Worm (Caenorhabditis elegans) whole organism, late embryonic: ENCODE data around the gene C23H3.2.
A peak's percentile ranks its signal among the peaks of the same experiment; 100 is the strongest.

ENCODE experiments used
- T23F11.4 ChIP-seq: fragments of 200-800 bp; sonication (Bioruptor generic); optimal IDR thresholded peaks from 2 replicates; lab custom pipeline; 2018; ENCODE audit warnings: mild to moderate bottlenecking, missing genetic modification characterization, missing compliant biosample characterization
- Y22D7AL.16 ChIP-seq: sonication (generic microtip); optimal IDR thresholded peaks from 2 replicates; lab custom pipeline; 2016; ENCODE audit warnings: missing genetic modification characterization, missing compliant biosample characterization
- ahr-1 ChIP-seq: sonication (generic microtip); optimal IDR thresholded peaks from 2 replicates; lab custom pipeline; 2016; ENCODE audit warnings: missing genetic modification characterization, missing compliant biosample characterization
- ama-1 ChIP-seq: fragments of 150-350 bp; optimal IDR thresholded peaks from 2 replicates; lab custom pipeline; 2014
- ceh-19 ChIP-seq: fragments of 200-800 bp; sonication (Bioruptor generic); optimal IDR thresholded peaks from 2 replicates; lab custom pipeline; 2018; ENCODE audit warnings: mild to moderate bottlenecking, missing genetic modification characterization, missing compliant biosample characterization
- ceh-2 ChIP-seq: sonication (generic microtip); optimal IDR thresholded peaks from 2 replicates; lab custom pipeline; 2016; ENCODE audit warnings: missing genotype, missing genetic modification characterization, missing compliant biosample characterization
- ceh-34 ChIP-seq: sonication (generic microtip); optimal IDR thresholded peaks from 2 replicates; lab custom pipeline; 2016; ENCODE audit warnings: mild to moderate bottlenecking, missing genetic modification characterization, missing compliant biosample characterization
- ceh-6 ChIP-seq: fragments of 200-800 bp; sonication (Bioruptor generic); optimal IDR thresholded peaks from 2 replicates; lab custom pipeline; 2018; ENCODE audit warnings: mild to moderate bottlenecking, missing genetic modification characterization, missing compliant biosample characterization
- ceh-9 ChIP-seq: sonication (generic microtip); optimal IDR thresholded peaks from 2 replicates; lab custom pipeline; 2016; ENCODE audit warnings: mild to moderate bottlenecking, missing genetic modification characterization, inconsistent platforms, missing compliant biosample characterization
- dmd-4 ChIP-seq: sonication (generic microtip); optimal IDR thresholded peaks from 2 replicates; lab custom pipeline; 2016; ENCODE audit warnings: borderline replicate concordance, missing genetic modification characterization, missing compliant biosample characterization
- dve-1 ChIP-seq: sonication (generic microtip); optimal IDR thresholded peaks from 2 replicates; lab custom pipeline; 2017; ENCODE audit warnings: antibody characterized with exemption, mild to moderate bottlenecking, missing genetic modification characterization, missing compliant biosample characterization
- elt-2 ChIP-seq: sonication (generic microtip); optimal IDR thresholded peaks from 2 replicates; lab custom pipeline; 2016; ENCODE audit warnings: missing genetic modification reagents, missing genetic modification characterization, missing compliant biosample characterization
- elt-4 ChIP-seq: sonication (generic microtip); optimal IDR thresholded peaks from 2 replicates; lab custom pipeline; 2016; ENCODE audit warnings: missing genetic modification characterization, missing compliant biosample characterization
- fax-1 ChIP-seq: sonication (generic microtip); optimal IDR thresholded peaks from 2 replicates; lab custom pipeline; 2016; ENCODE audit warnings: missing genotype, missing genetic modification characterization, missing compliant biosample characterization
- gmeb-2 ChIP-seq: sonication (generic microtip); optimal IDR thresholded peaks from 2 replicates; lab custom pipeline; 2016; ENCODE audit warnings: missing genetic modification characterization, inconsistent platforms, missing compliant biosample characterization
- hlh-6 ChIP-seq: sonication (generic microtip); optimal IDR thresholded peaks from 2 replicates; lab custom pipeline; 2016; ENCODE audit warnings: missing genotype, missing genetic modification characterization, missing compliant biosample characterization
- mec-3 ChIP-seq: sonication (generic microtip); optimal IDR thresholded peaks from 2 replicates; lab custom pipeline; 2016; ENCODE audit warnings: borderline replicate concordance, missing genetic modification characterization, missing compliant biosample characterization
- nfya-1 ChIP-seq: sonication (generic microtip); optimal IDR thresholded peaks from 2 replicates; lab custom pipeline; 2017; ENCODE audit warnings: missing genetic modification characterization, mild to moderate bottlenecking, missing compliant biosample characterization, antibody characterized with exemption, moderate library complexity
- pag-3 ChIP-seq: sonication (generic microtip); optimal IDR thresholded peaks from 2 replicates; lab custom pipeline; 2016; ENCODE audit warnings: missing compliant biosample characterization, missing genetic modification characterization, borderline replicate concordance
- pat-9 ChIP-seq: fragments of 200-800 bp; sonication (Bioruptor generic); optimal IDR thresholded peaks from 2 replicates; lab custom pipeline; 2018; ENCODE audit warnings: mild to moderate bottlenecking, missing genetic modification characterization, moderate library complexity, missing compliant biosample characterization
- pax-1 ChIP-seq: fragments of 150-350 bp; optimal IDR thresholded peaks from 2 replicates; lab custom pipeline; 2014; ENCODE audit warnings: missing biosample characterization, missing genetic modification characterization
- pha-4 ChIP-seq: fragments of 150-350 bp; optimal IDR thresholded peaks from 2 replicates; lab custom pipeline; 2018; ENCODE audit warnings: missing biosample characterization, missing genetic modification reagents, missing genetic modification characterization
- pqm-1 ChIP-seq: sonication (generic microtip); optimal IDR thresholded peaks from 2 replicates; lab custom pipeline; 2016; ENCODE audit warnings: missing genetic modification characterization, missing compliant biosample characterization
- rnt-1 ChIP-seq: sonication (generic microtip); optimal IDR thresholded peaks from 2 replicates; lab custom pipeline; 2016; ENCODE audit warnings: missing genetic modification characterization, missing compliant biosample characterization
- sox-2 ChIP-seq: fragments of 200-800 bp; sonication (Bioruptor generic); IDR thresholded peaks from 2 replicates; pipeline ENCODE4 v1.3.6; 2022; ENCODE audit warnings: missing genetic modification reagents, missing genetic modification characterization, missing compliant biosample characterization
- sox-4 ChIP-seq: sonication (generic microtip); optimal IDR thresholded peaks from 2 replicates; lab custom pipeline; 2017; ENCODE audit warnings: mild to moderate bottlenecking, missing genetic modification characterization, inconsistent platforms, missing compliant biosample characterization
- syd-9 ChIP-seq: sonication (generic microtip); optimal IDR thresholded peaks from 2 replicates; lab custom pipeline; 2016; ENCODE audit warnings: mild to moderate bottlenecking, missing genetic modification characterization, moderate library complexity, missing compliant biosample characterization
- tbx-2 ChIP-seq: sonication (generic microtip); optimal IDR thresholded peaks from 2 replicates; lab custom pipeline; 2016; ENCODE audit warnings: missing genetic modification characterization, missing compliant biosample characterization
- tbx-7 ChIP-seq: sonication (generic microtip); optimal IDR thresholded peaks from 2 replicates; lab custom pipeline; 2016; ENCODE audit warnings: missing genotype, missing genetic modification characterization, missing compliant biosample characterization
- ttx-3 ChIP-seq: sonication (generic microtip); optimal IDR thresholded peaks from 2 replicates; lab custom pipeline; 2016; ENCODE audit warnings: missing genetic modification reagents, missing genetic modification characterization, missing compliant biosample characterization
- unc-3 ChIP-seq, 2 experiments: fragments of 200-800 bp in 1 of 2; sonication (Bioruptor generic) in 1 of 2; sonication (generic microtip) in 1 of 2; conservative IDR thresholded peaks in 1 of 2; optimal IDR thresholded peaks in 1 of 2; 2 replicates each; pipeline versions ENCODE4 v1.3.6 to Lab custom; 2016 to 2022; ENCODE audit warnings: missing compliant biosample characterization in 2 of 2, missing genetic modification characterization in 2 of 2, missing genetic modification reagents in 1 of 2
- unc-42 ChIP-seq: sonication (generic microtip); optimal IDR thresholded peaks from 2 replicates; lab custom pipeline; 2016; ENCODE audit warnings: missing genotype, missing genetic modification characterization, missing compliant biosample characterization

The C23H3.2 gene

DNA sequence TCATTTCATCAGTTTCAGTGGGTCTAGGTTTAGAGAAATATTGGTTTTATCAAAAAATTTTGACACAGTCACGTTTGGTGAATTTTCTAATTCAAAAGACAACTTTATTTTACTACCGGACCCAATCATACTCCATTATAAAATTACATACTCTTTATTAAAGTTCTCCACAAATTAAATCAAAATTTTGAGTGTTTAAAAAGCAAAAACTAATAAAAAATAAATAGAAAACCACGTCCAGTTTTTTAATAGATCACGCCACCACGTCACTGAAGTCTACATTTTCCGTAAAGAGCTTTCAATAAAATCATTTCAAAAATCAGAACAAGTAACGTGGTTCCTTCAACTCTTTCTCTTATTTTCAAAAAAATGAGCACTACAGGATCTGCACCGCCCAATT, 44.8 kb downstream of the C23H3.2 start, which contains the start of gene txt-1:
TSS of gene txt-1 (plus strand) at position 301 of the 400 bp plus-strand sequence.
- no peak for TF ChIP-seq tbx-7 (tag; lab: Kevin White, UChicago)
- TF ChIP-seq elt-4 (tag; lab: Kevin White, UChicago) = no peak
- no peak for TF ChIP-seq T23F11.4 (GFP tag; lab: Kevin White, UChicago)
- TF ChIP-seq sox-2 = no peak
- TF ChIP-seq ceh-6 (GFP tag; lab: Kevin White, UChicago) = no peak
- no peak for TF ChIP-seq tbx-2 (tag; lab: Kevin White, UChicago)
- no peak for TF ChIP-seq fax-1 (tag; lab: Kevin White, UChicago)
- no peak for TF ChIP-seq ceh-19 (GFP tag; lab: Kevin White, UChicago)

DNA sequence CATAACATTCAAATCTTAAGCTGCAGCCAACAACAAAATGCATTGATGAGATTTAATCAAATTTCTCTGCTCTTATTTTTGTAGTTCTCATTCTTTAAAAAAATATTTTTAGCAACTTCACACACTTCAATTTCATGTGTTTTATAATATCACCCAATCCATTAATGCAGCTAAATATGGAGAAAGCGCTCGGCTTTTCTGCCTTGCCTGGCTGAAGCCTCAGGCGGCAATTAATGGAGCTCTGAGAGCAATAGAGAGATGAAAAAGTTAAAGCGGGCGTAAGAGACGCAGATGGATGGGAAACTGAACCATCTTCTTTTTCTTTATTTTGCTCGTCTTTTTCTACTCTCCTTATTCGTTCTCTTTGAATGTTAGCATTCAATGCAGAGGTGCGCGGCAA, 46.6 kb downstream of the C23H3.2 start:
- TF ChIP-seq dmd-4 (tag; lab: Kevin White, UChicago) = no peak
- TF ChIP-seq unc-42 (tag; lab: Kevin White, UChicago) = peak; percentile 54

DNA sequence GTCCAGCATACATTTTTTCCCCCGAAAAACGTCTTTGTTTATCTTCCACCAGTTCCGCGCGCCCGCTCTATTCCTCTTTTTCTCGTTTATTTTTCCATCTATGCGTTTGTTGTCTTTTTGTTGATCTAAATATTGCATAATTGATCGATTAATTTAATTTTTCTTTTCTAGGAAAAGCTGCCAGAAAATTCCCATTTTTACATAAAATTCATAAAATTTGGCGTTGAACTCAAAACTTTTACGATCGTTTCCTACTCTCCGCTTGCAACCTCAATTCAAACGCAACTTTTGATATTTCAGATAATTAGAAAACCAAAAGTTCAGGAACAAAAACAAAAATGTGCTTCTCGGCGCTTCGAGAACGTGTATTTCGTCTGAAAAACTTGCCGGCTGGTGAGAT, 47.8 kb downstream of the C23H3.2 start, which contains the start of gene C50D2.2:
TSS of gene C50D2.2 (plus strand) at position 301 of the 400 bp plus-strand sequence.
- TF ChIP-seq rnt-1 (tag; lab: Kevin White, UChicago) = no peak
- TF ChIP-seq elt-4 (tag; lab: Kevin White, UChicago) = no peak
- no peak for TF ChIP-seq nfya-1 (tag; lab: Kevin White, UChicago)
- TF ChIP-seq ama-1 (lab: Kevin White, UChicago) = no peak
- TF ChIP-seq pax-1 (tag; lab: Kevin White, UChicago) = no peak
- TF ChIP-seq syd-9 (tag; lab: Kevin White, UChicago) = no peak
- TF ChIP-seq unc-3 (GFP tag; conservative IDR thresholded peaks at IDR 0.05; lab: Robert Waterston, UW) = no peak
- TF ChIP-seq unc-3 (tag; optimal IDR thresholded peaks at IDR 0.05; lab: Kevin White, UChicago) = no peak
- TF ChIP-seq fax-1 (tag; lab: Kevin White, UChicago) = no peak
- TF ChIP-seq dmd-4 (tag; lab: Kevin White, UChicago) = no peak

DNA sequence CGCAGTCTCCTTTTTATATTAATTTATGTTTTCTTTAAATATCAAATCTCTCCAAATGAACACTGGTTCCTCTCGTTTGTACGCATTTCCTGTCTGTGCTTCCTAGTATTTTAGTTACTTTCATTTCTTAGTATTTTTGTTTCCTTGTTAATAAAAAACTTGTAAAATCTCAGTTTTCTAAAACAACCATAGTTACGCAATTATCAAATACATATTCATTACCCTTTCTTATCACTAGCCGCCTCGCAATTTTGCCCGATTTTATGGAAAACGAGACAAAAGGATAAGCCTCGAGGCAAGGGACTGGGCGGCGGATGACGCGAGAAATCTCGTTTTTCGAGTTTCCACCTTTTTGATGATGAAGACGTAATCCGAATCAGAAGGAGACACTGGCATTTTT, 50.2 kb downstream of the C23H3.2 start, which contains the start of gene C50D2.1:
TSS of gene C50D2.1 (plus strand) at position 301 of the 400 bp plus-strand sequence.
- no peak for TF ChIP-seq pqm-1 (tag; lab: Kevin White, UChicago)
- TF ChIP-seq ttx-3 (tag; lab: Kevin White, UChicago) = no peak
- no peak for TF ChIP-seq Y22D7AL.16 (tag; lab: Kevin White, UChicago)
- no peak for TF ChIP-seq pha-4 (tag; lab: Kevin White, UChicago)
- no peak for TF ChIP-seq ahr-1 (tag; lab: Kevin White, UChicago)
- TF ChIP-seq pag-3 (tag; lab: Kevin White, UChicago) = no peak
- no peak for TF ChIP-seq mec-3 (tag; lab: Kevin White, UChicago)
- no peak for TF ChIP-seq gmeb-2
- TF ChIP-seq ceh-9 = no peak
- TF ChIP-seq tbx-7 (tag; lab: Kevin White, UChicago) = no peak
- no peak for TF ChIP-seq sox-4 (tag; lab: Kevin White, UChicago)
- no peak for TF ChIP-seq hlh-6 (tag; lab: Kevin White, UChicago)
- no peak for TF ChIP-seq ceh-2 (tag; lab: Kevin White, UChicago)
- TF ChIP-seq ceh-34 (tag; lab: Kevin White, UChicago) = no peak
- no peak for TF ChIP-seq pat-9 (tag; lab: Kevin White, UChicago)
- TF ChIP-seq elt-2 (tag; lab: Kevin White, UChicago) = no peak

DNA sequence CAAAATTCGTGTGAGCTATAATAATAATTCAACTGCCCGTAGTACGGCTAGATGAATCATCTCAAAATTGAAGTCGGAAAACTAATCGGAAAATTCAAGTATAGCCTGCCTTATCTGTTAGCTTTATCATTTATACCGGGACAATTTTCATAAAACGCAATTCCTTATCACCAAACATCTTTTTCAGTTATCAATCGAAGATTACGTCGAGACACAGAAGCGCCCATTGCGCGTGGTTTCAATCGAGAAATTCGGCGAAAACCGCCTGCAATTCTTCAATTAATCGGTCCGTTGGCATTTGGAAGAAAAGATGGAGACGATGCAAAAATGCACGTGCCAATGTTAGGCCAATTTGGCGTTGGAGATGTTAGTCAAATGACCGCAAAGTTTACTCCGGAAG, 51.1 kb downstream of the C23H3.2 start:
- TF ChIP-seq dve-1 = no peak
- TF ChIP-seq pag-3 (tag; lab: Kevin White, UChicago) = no peak
- peak; percentile 18 for TF ChIP-seq elt-2 (tag; lab: Kevin White, UChicago)
- TF ChIP-seq, all 69 proteins: peak for 1
